Worm (Caenorhabditis elegans) whole organism, young adult: ENCODE results near the gene C49C8.3.

Source experiments
- B0019.2 ChIP-seq: fragments of 200-800 bp; sonication (Bioruptor generic); conservative IDR thresholded peaks from 2 replicates; pipeline ENCODE4 v1.3.6; 2022; ENCODE audit warnings: missing genetic modification reagents, missing genetic modification characterization, missing compliant biosample characterization
- C06A6.2 ChIP-seq: fragments of 200-800 bp; sonication (Bioruptor generic); conservative IDR thresholded peaks from 2 replicates; pipeline ENCODE4 v1.3.6; 2022; ENCODE audit warnings: missing genetic modification characterization, missing compliant biosample characterization
- F10E7.11 ChIP-seq: sonication (generic microtip); optimal IDR thresholded peaks from 2 replicates; lab custom pipeline; 2017; ENCODE audit warnings: mild to moderate bottlenecking, missing genetic modification characterization, moderate library complexity, missing compliant biosample characterization
- F33H1.4 ChIP-seq: fragments of 200-800 bp; sonication (Bioruptor generic); IDR thresholded peaks from 2 replicates; pipeline ENCODE4 v1.3.6; 2022; ENCODE audit warnings: missing genetic modification reagents, missing genetic modification characterization, missing compliant biosample characterization
- F55B11.4 ChIP-seq: sonication (generic microtip); optimal IDR thresholded peaks from 2 replicates; lab custom pipeline; 2016; ENCODE audit warnings: missing compliant biosample characterization, missing genetic modification characterization, borderline replicate concordance; ENCODE audit not compliant: insufficient read depth
- K11D2.4 ChIP-seq: fragments of 200-800 bp; sonication (Bioruptor generic); IDR thresholded peaks from 2 replicates; pipeline ENCODE4 v1.3.6; 2022; ENCODE audit warnings: missing genetic modification reagents, missing genetic modification characterization, missing compliant biosample characterization
- K12H6.12 ChIP-seq: fragments of 200-800 bp; sonication (Bioruptor generic); optimal IDR thresholded peaks from 2 replicates; lab custom pipeline; 2018; ENCODE audit warnings: mild to moderate bottlenecking, missing genetic modification characterization, missing compliant biosample characterization
- T07F8.4 ChIP-seq: sonication (generic microtip); optimal IDR thresholded peaks from 2 replicates; lab custom pipeline; 2016; ENCODE audit warnings: mild to moderate bottlenecking, missing genetic modification characterization, moderate library complexity, missing compliant biosample characterization
- Y53F4B.3 ChIP-seq: fragments of 200-800 bp; sonication (Bioruptor generic); IDR thresholded peaks from 2 replicates; pipeline ENCODE4 v1.3.6; 2022; ENCODE audit warnings: missing genetic modification reagents, missing genetic modification characterization, missing compliant biosample characterization
- aptf-2 ChIP-seq: fragments of 200-800 bp; sonication (Bioruptor generic); conservative IDR thresholded peaks from 2 replicates; pipeline ENCODE4 v1.3.6; 2022; ENCODE audit warnings: missing genetic modification reagents, missing genetic modification characterization, missing compliant biosample characterization
- aptf-3 ChIP-seq: fragments of 200-800 bp; sonication (Bioruptor generic); IDR thresholded peaks from 2 replicates; pipeline ENCODE4 v1.3.6; 2022; ENCODE audit warnings: missing genetic modification characterization, missing compliant biosample characterization
- atf-7 ChIP-seq: sonication (generic microtip); optimal IDR thresholded peaks from 2 replicates; lab custom pipeline; 2017; ENCODE audit warnings: mild to moderate bottlenecking, missing genetic modification characterization, missing compliant biosample characterization
- athp-1 ChIP-seq: sonication (generic microtip); optimal IDR thresholded peaks from 2 replicates; lab custom pipeline; 2017; ENCODE audit warnings: mild to moderate bottlenecking, missing genetic modification characterization, missing compliant biosample characterization
- attf-6 ChIP-seq: fragments of 200-800 bp; sonication (Bioruptor generic); IDR thresholded peaks from 2 replicates; pipeline ENCODE4 v1.3.6; 2022; ENCODE audit warnings: missing genetic modification reagents, missing genetic modification characterization, missing compliant biosample characterization
- ccch-3 ChIP-seq: fragments of 200-800 bp; sonication (Bioruptor generic); optimal IDR thresholded peaks from 2 replicates; lab custom pipeline; 2018; ENCODE audit warnings: mild to moderate bottlenecking, missing genetic modification characterization, missing compliant biosample characterization
- cebp-2 ChIP-seq: fragments of 200-800 bp; sonication (Bioruptor generic); IDR thresholded peaks from 2 replicates; pipeline ENCODE4 v1.3.6; 2022; ENCODE audit warnings: missing genetic modification characterization, missing compliant biosample characterization
- ceh-100 ChIP-seq: fragments of 200-800 bp; sonication (Bioruptor generic); IDR thresholded peaks from 2 replicates; pipeline ENCODE4 v1.3.6; 2022; ENCODE audit warnings: missing genetic modification reagents, missing genetic modification characterization, missing compliant biosample characterization
- ets-4 ChIP-seq: fragments of 200-800 bp; sonication (Bioruptor generic); optimal IDR thresholded peaks from 2 replicates; lab custom pipeline; 2018; ENCODE audit warnings: mild to moderate bottlenecking, missing genetic modification characterization, missing compliant biosample characterization
- hlh-12 ChIP-seq: sonication (generic microtip); optimal IDR thresholded peaks from 2 replicates; lab custom pipeline; 2016; ENCODE audit warnings: missing genetic modification characterization, missing compliant biosample characterization
- hlh-26 ChIP-seq: fragments of 200-800 bp; sonication (Bioruptor generic); conservative IDR thresholded peaks from 2 replicates; pipeline ENCODE4 v1.3.6; 2022; ENCODE audit warnings: missing genetic modification reagents, missing genetic modification characterization, missing compliant biosample characterization
- hmg-1.2 ChIP-seq: fragments of 200-800 bp; sonication (Bioruptor generic); IDR thresholded peaks from 2 replicates; pipeline ENCODE4 v1.3.6; 2022; ENCODE audit warnings: missing genetic modification reagents, missing genetic modification characterization, missing compliant biosample characterization
- hmg-20 ChIP-seq: fragments of 200-800 bp; sonication (Bioruptor generic); IDR thresholded peaks from 2 replicates; pipeline ENCODE4 v1.3.6; 2022; ENCODE audit warnings: missing genetic modification reagents, missing genetic modification characterization, missing compliant biosample characterization
- hrde-1 ChIP-seq: sonication (generic microtip); optimal IDR thresholded peaks from 2 replicates; lab custom pipeline; 2016; ENCODE audit warnings: missing genetic modification characterization, mild to moderate bottlenecking, missing compliant biosample characterization, moderate library complexity, missing genotype, missing genetic modification reagents, borderline replicate concordance
- let-526 ChIP-seq: fragments of 200-800 bp; sonication (Bioruptor generic); IDR thresholded peaks from 2 replicates; pipeline ENCODE4 v1.3.6; 2022; ENCODE audit warnings: missing genetic modification reagents, missing genetic modification characterization, missing compliant biosample characterization
- lin-35 ChIP-seq, 3 experiments: fragments of 150-350 bp in 2 of 3; sonication (generic microtip) in 1 of 3; optimal IDR thresholded peaks; 2 replicates each; lab custom pipeline; 2014 to 2018; ENCODE audit warnings: missing biosample characterization in 3 of 3, missing genetic modification characterization in 3 of 3, missing genetic modification reagents in 3 of 3
- lin-40 ChIP-seq: sonication (generic microtip); optimal IDR thresholded peaks from 2 replicates; lab custom pipeline; 2016; ENCODE audit warnings: missing genetic modification characterization, mild to moderate bottlenecking, missing compliant biosample characterization, missing genotype, missing genetic modification reagents
- lsl-1 ChIP-seq: fragments of 200-800 bp; sonication (Bioruptor generic); optimal IDR thresholded peaks from 2 replicates; lab custom pipeline; 2018; ENCODE audit warnings: mild to moderate bottlenecking, missing genetic modification characterization, moderate library complexity, missing compliant biosample characterization
- madf-10 ChIP-seq: sonication (generic microtip); optimal IDR thresholded peaks from 2 replicates; lab custom pipeline; 2016; ENCODE audit warnings: mild to moderate bottlenecking, missing genetic modification characterization, missing compliant biosample characterization
- mes-4 ChIP-seq: sonication (generic microtip); optimal IDR thresholded peaks from 2 replicates; lab custom pipeline; 2016; ENCODE audit warnings: missing genotype, missing genetic modification characterization, missing compliant biosample characterization
- mxl-1 ChIP-seq: sonication (generic microtip); optimal IDR thresholded peaks from 2 replicates; lab custom pipeline; 2016; ENCODE audit warnings: missing genetic modification characterization, missing compliant biosample characterization
- nfya-1 ChIP-seq: sonication (generic microtip); optimal IDR thresholded peaks from 2 replicates; lab custom pipeline; 2017; ENCODE audit warnings: antibody characterized with exemption, missing compliant biosample characterization, missing genetic modification characterization, borderline replicate concordance; ENCODE audit not compliant: insufficient read depth
- nfyb-1 ChIP-seq: fragments of 200-800 bp; sonication (Bioruptor generic); IDR thresholded peaks from 2 replicates; pipeline ENCODE4 v1.3.6; 2022; ENCODE audit warnings: missing genetic modification reagents, missing genetic modification characterization, missing compliant biosample characterization
- pbrm-1 ChIP-seq: fragments of 200-800 bp; sonication (Bioruptor generic); IDR thresholded peaks from 2 replicates; pipeline ENCODE4 v1.3.6; 2022; ENCODE audit warnings: missing genetic modification reagents, missing genetic modification characterization, missing compliant biosample characterization
- pha-4 ChIP-seq: fragments of 150-350 bp; sonication (generic microtip); optimal IDR thresholded peaks from 2 replicates; lab custom pipeline; 2014; ENCODE audit warnings: missing biosample characterization, missing genetic modification reagents, missing genetic modification characterization
- rec-8 ChIP-seq, 2 experiments: sonication (generic microtip); optimal IDR thresholded peaks; 2 replicates each; lab custom pipeline; 2016; ENCODE audit warnings: mild to moderate bottlenecking in 2 of 2, missing genetic modification characterization in 2 of 2, missing genetic modification reagents in 2 of 2, missing genotype in 2 of 2, missing biosample characterization in 1 of 2, missing compliant biosample characterization in 1 of 2, moderate library complexity in 1 of 2
- snpc-1.1 ChIP-seq: sonication (generic microtip); optimal IDR thresholded peaks from 2 replicates; lab custom pipeline; 2017; ENCODE audit warnings: missing genetic modification characterization, mild to moderate bottlenecking, missing compliant biosample characterization, antibody characterized with exemption, moderate library complexity, missing genotype, missing genetic modification reagents; ENCODE audit not compliant: insufficient read depth
- snpc-3.4 ChIP-seq: sonication (generic microtip); optimal IDR thresholded peaks from 2 replicates; lab custom pipeline; 2017; ENCODE audit warnings: missing genetic modification characterization, mild to moderate bottlenecking, missing compliant biosample characterization, antibody characterized with exemption, moderate library complexity, missing genotype, missing genetic modification reagents
- snpc-4 ChIP-seq, 5 experiments: fragments of 150-350 bp in 1 of 5; sonication (generic microtip) in 4 of 5; optimal IDR thresholded peaks; 2 replicates each; lab custom pipeline; 2014 to 2018; ENCODE audit warnings: missing genetic modification characterization in 5 of 5, missing biosample characterization in 3 of 5, antibody characterized with exemption in 2 of 5, mild to moderate bottlenecking in 2 of 5, missing compliant biosample characterization in 2 of 5, missing genotype in 2 of 5, moderate library complexity in 2 of 5, missing genetic modification reagents in 1 of 5
- somi-1 ChIP-seq: fragments of 200-800 bp; sonication (Bioruptor generic); optimal IDR thresholded peaks from 2 replicates; lab custom pipeline; 2018; ENCODE audit warnings: mild to moderate bottlenecking, missing genetic modification characterization, missing compliant biosample characterization
- tlf-1 ChIP-seq: fragments of 200-800 bp; sonication (Bioruptor generic); optimal IDR thresholded peaks from 2 replicates; lab custom pipeline; 2018; ENCODE audit warnings: mild to moderate bottlenecking, missing genetic modification characterization, missing compliant biosample characterization
- xnd-1 ChIP-seq: sonication (generic microtip); optimal IDR thresholded peaks from 2 replicates; lab custom pipeline; 2016; ENCODE audit warnings: missing genotype, missing genetic modification reagents, missing genetic modification characterization, missing compliant biosample characterization
- ztf-25 ChIP-seq: fragments of 200-800 bp; sonication (Bioruptor generic); IDR thresholded peaks from 2 replicates; pipeline ENCODE4 v1.3.6; 2022; ENCODE audit warnings: missing genetic modification reagents, missing genetic modification characterization, missing compliant biosample characterization
- ztf-26 ChIP-seq: sonication (generic microtip); optimal IDR thresholded peaks from 2 replicates; lab custom pipeline; 2017; ENCODE audit warnings: missing genetic modification characterization, missing compliant biosample characterization
- ztf-28 ChIP-seq: fragments of 200-800 bp; sonication (Bioruptor generic); IDR thresholded peaks from 2 replicates; pipeline ENCODE4 v1.3.6; 2022; ENCODE audit warnings: missing genetic modification reagents, missing genetic modification characterization, missing compliant biosample characterization

C49C8.3 gene

ce11 chrIV:8617047-8617446 lies 27.5 kb upstream of the C49C8.3 start, which contains the start of the genes F42A9.7 and F42A9.3:
TSS of gene F42A9.7 (minus strand) at chrIV:8617147.
TSS of gene F42A9.3 (plus strand) at chrIV:8617260.
- TF ChIP-seq lin-40 (tag; lab: Kevin White, UChicago), result no peak
- no peak for TF ChIP-seq T07F8.4 (tag; lab: Kevin White, UChicago)
- TF ChIP-seq hrde-1 (tag; lab: Kevin White, UChicago), result no peak
- no peak for TF ChIP-seq ztf-25 (GFP tag; lab: Robert Waterston, UW)
- no peak for TF ChIP-seq hmg-20
- no peak for TF ChIP-seq lin-35 (GFP tag; optimal IDR thresholded peaks at IDR 0.05; lab: Kevin White, UChicago)
- no peak for TF ChIP-seq C06A6.2 (GFP tag; lab: Robert Waterston, UW)
- TF ChIP-seq nfya-1 (tag; lab: Kevin White, UChicago), result no peak
- TF ChIP-seq ets-4 (GFP tag; lab: Kevin White, UChicago), result no peak
- TF ChIP-seq nfyb-1 (GFP tag; lab: Robert Waterston, UW), result no peak
- TF ChIP-seq xnd-1, result no peak
- no peak for TF ChIP-seq hlh-26
- no peak for TF ChIP-seq tlf-1 (GFP tag; lab: Kevin White, UChicago)

ce11 chrIV:8618698-8619097 lies 25.8 kb upstream of the C49C8.3 start, which contains the start of gene F42A9.8:
TSS of gene F42A9.8 (minus strand) at chrIV:8618785.
- peak; percentile 10 for TF ChIP-seq snpc-3.4
- TF ChIP-seq hmg-1.2 (GFP tag; lab: Robert Waterston, UW), result peak; percentile 96
- TF ChIP-seq attf-6 (GFP tag; lab: Robert Waterston, UW), result no peak

- TF ChIP-seq let-526 (GFP tag; lab: Robert Waterston, UW) (no peak), athp-1 (tag; lab: Kevin White, UChicago) (no peak), xnd-1 (no peak), atf-7 (no peak), lsl-1 (GFP tag; lab: Kevin White, UChicago) (no peak), madf-10 (tag; lab: Kevin White, UChicago) (peak; percentile 39), aptf-3 (no peak), rec-8 (tag; optimal IDR thresholded peaks at IDR 0.05; lab: Kevin White, UChicago) (no peak), K11D2.4 (no peak), mxl-1 (tag; lab: Kevin White, UChicago) (no peak), snpc-1.1 (no peak), pbrm-1 (GFP tag; lab: Robert Waterston, UW) (no peak), cebp-2 (no peak), somi-1 (GFP tag; lab: Kevin White, UChicago) (no peak), ztf-26 (peak; percentile 38), F33H1.4 (GFP tag; lab: Robert Waterston, UW) (no peak), K12H6.12 (peak; percentile 56), pha-4 (no peak), mes-4 (tag; lab: Kevin White, UChicago) (no peak), ceh-100 (GFP tag; lab: Robert Waterston, UW) (no peak), aptf-2 (no peak), hlh-12 (no peak), ztf-28 (no peak), F10E7.11 (tag; lab: Kevin White, UChicago) (no peak), Y53F4B.3 (GFP tag; lab: Robert Waterston, UW) (no peak), ccch-3 (no peak), B0019.2 (GFP tag; lab: Robert Waterston, UW) (no peak), snpc-4 (GFP tag; optimal IDR thresholded peaks at IDR 0.05; lab: Kevin White, UChicago) (no peak), snpc-4 (tag; optimal IDR thresholded peaks at IDR 0.05; lab: Kevin White, UChicago) (peak in 1 of 4 experiments; percentile 23), F55B11.4 (tag; lab: Kevin White, UChicago) (no peak)
Observed at ce11 chrIV:8620102-8620733, 24.3 kb upstream of the C49C8.3 start, which contains the start of gene lin-49. TSS of gene lin-49 (plus strand) at chrIV:8620683.
